Worm (Caenorhabditis elegans) whole organism, L4 larva: Measurements from ENCODE around the gene F14D7.18.
"Not testable (repeated sequence)": the region's sequence is repeated elsewhere in the genome, so short reads cannot be mapped to it uniquely, and the experiment has no call there.

ENCODE experiments used
- F26F4.8 ChIP-seq: fragments of 200-800 bp; sonication (Bioruptor generic); conservative IDR thresholded peaks from 2 replicates; pipeline ENCODE4 v1.3.6; 2022; ENCODE audit warnings: missing genetic modification characterization, missing compliant biosample characterization
- Y105C5A.15 ChIP-seq: fragments of 200-800 bp; sonication (Bioruptor generic); IDR thresholded peaks from 2 replicates; pipeline ENCODE4 v1.3.6; 2022; ENCODE audit warnings: missing genetic modification characterization, missing compliant biosample characterization
- Y48G9A.11 ChIP-seq: fragments of 200-800 bp; sonication (Bioruptor generic); IDR thresholded peaks from 2 replicates; pipeline ENCODE4 v1.3.6; 2022; ENCODE audit warnings: missing genetic modification reagents, missing genetic modification characterization, missing compliant biosample characterization
- aha-1 ChIP-seq: fragments of 150-350 bp; peaks from one replicate; lab custom pipeline; 2014; ENCODE audit warnings: missing biosample characterization, missing genetic modification characterization
- attf-4 ChIP-seq: sonication (generic microtip); optimal IDR thresholded peaks from 3 replicates; lab custom pipeline; 2017; ENCODE audit warnings: missing biosample characterization, missing genetic modification characterization
- daf-12 ChIP-seq: fragments of 150-350 bp; optimal IDR thresholded peaks from 2 replicates; lab custom pipeline; 2014; ENCODE audit warnings: missing biosample characterization, missing genetic modification reagents, missing genetic modification characterization
- dmd-6 ChIP-seq: fragments of 200-800 bp; sonication (Bioruptor generic); IDR thresholded peaks from 2 replicates; pipeline ENCODE4 v1.3.6; 2022; ENCODE audit warnings: missing genetic modification reagents, missing genetic modification characterization, missing compliant biosample characterization
- egl-27 ChIP-seq: sonication (generic microtip); optimal IDR thresholded peaks from 3 replicates; lab custom pipeline; 2017; ENCODE audit warnings: missing biosample characterization, missing genetic modification reagents, missing genetic modification characterization
- fos-1 ChIP-seq: fragments of 150-350 bp; optimal IDR thresholded peaks from 2 replicates; lab custom pipeline; 2014; ENCODE audit warnings: missing biosample characterization, missing genetic modification characterization
- mep-1 ChIP-seq: fragments of 150-350 bp; sonication (generic microtip); optimal IDR thresholded peaks from 3 replicates; lab custom pipeline; 2014; ENCODE audit warnings: missing biosample characterization, missing genetic modification characterization
- nhr-237 ChIP-seq: sonication (generic microtip); optimal IDR thresholded peaks from 2 replicates; lab custom pipeline; 2017; ENCODE audit warnings: missing biosample characterization, missing genetic modification characterization
- unc-62 ChIP-seq, 3 experiments: fragments of 150-350 bp in 1 of 3; sonication (generic microtip); optimal IDR thresholded peaks in 2 of 3; peaks in 1 of 3; 1 replicate in 1 of 3; 2 replicates in 2 of 3; lab custom pipeline; 2014 to 2017; ENCODE audit warnings: missing biosample characterization in 3 of 3, missing genetic modification characterization in 3 of 3, missing genetic modification reagents in 3 of 3, missing genotype in 1 of 3
- ztf-11 ChIP-seq: fragments of 150-350 bp; optimal IDR thresholded peaks from 2 replicates; lab custom pipeline; 2014; ENCODE audit warnings: missing biosample characterization, missing genetic modification characterization

- TF ChIP-seq fos-1 (tag; lab: Kevin White, UChicago); Y105C5A.15 (GFP tag; lab: Robert Waterston, UW); nhr-237 (tag; lab: Kevin White, UChicago); daf-12 (tag; lab: Kevin White, UChicago); ztf-11 (tag; lab: Kevin White, UChicago); dmd-6 (GFP tag; lab: Robert Waterston, UW); Y48G9A.11 (GFP tag; lab: Robert Waterston, UW); mep-1 (tag; lab: Kevin White, UChicago); F26F4.8 (GFP tag; lab: Robert Waterston, UW); attf-4 (tag; lab: Kevin White, UChicago); unc-62 (GFP tag; optimal IDR thresholded peaks at IDR 0.05 in 1 of 2; lab: Kevin White, UChicago); unc-62 (tag; optimal IDR thresholded peaks at IDR 0.05; lab: Kevin White, UChicago); egl-27 (tag; lab: Kevin White, UChicago); aha-1: not testable (repeated sequence)
These were observed 16.2 kb upstream of the F14D7.18 start, which contains the start of gene spig-4 for ce11 chrV:14306771-14307170.
